Fruit fly (Drosophila melanogaster): ENCODE results near the gene CG34161.

DNA sequence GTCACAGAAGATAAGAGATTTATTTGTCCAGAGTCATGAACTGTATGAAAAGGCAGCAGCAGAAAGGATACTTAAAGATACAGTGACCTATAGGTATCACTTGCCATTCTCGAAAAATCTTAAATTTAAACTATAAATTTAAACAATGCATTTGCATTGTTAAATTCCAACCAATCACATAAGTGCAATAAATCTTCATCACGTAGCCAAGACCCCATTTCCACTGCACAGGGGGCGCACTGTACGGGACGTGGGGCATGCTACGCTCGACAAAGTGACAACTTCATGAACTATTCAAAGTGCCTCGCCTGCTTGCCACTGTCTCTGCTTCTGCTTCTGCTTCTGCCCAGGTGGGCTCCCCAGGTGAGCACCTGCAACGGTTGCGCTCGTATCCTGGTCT, 26.2 kb downstream of the CG34161 start:
- TF ChIP-seq cad (GFP tag; optimal IDR thresholded peaks at IDR 0.05): no peak
- no peak for TF ChIP-seq CG8281 (tag; optimal IDR thresholded peaks at IDR 0.05)
- TF ChIP-seq hbn (GFP tag; IDR thresholded peaks at IDR 0.05; ENCODE audit: partially characterized antibody): no peak
- TF ChIP-seq CG32767 (GFP tag; IDR thresholded peaks at IDR 0.05): no peak
- TF ChIP-seq CG15269 (tag; optimal IDR thresholded peaks at IDR 0.05): no peak
- TF ChIP-seq GATAe (GFP tag; conservative IDR thresholded peaks at IDR 0.05): no peak
- no peak for TF ChIP-seq lola (GFP tag; optimal IDR thresholded peaks at IDR 0.05)
- TF ChIP-seq CG1603 (tag; optimal IDR thresholded peaks at IDR 0.05): peak; percentile 1
- no peak for TF ChIP-seq CG8478 (optimal IDR thresholded peaks at IDR 0.05)
- no peak for TF ChIP-seq Dip3 (GFP tag; optimal IDR thresholded peaks at IDR 0.05)
- TF ChIP-seq Pdp1 (GFP tag; optimal IDR thresholded peaks at IDR 0.05): no peak
- no peak for TF ChIP-seq CG18764 (GFP tag; optimal IDR thresholded peaks at IDR 0.05)
- TF ChIP-seq ttk (GFP tag; IDR thresholded peaks at IDR 0.05): no peak

Data from whole organism, embryonic.